Worm (Caenorhabditis elegans) whole organism, L4 larva: ENCODE data around the gene F41E6.12.

Source experiments
- R02D3.7 ChIP-seq: fragments of 150-350 bp; sonication (generic microtip); optimal IDR thresholded peaks from 3 replicates; lab custom pipeline; 2014; ENCODE audit warnings: missing biosample characterization, missing genetic modification characterization
- ama-1 ChIP-seq: fragments of 150-350 bp; optimal IDR thresholded peaks from 2 replicates; lab custom pipeline; 2014; ENCODE audit warnings: inconsistent platforms, mixed read lengths
- dpl-1 ChIP-seq: fragments of 150-350 bp; optimal IDR thresholded peaks from 2 replicates; lab custom pipeline; 2014; ENCODE audit warnings: missing biosample characterization, missing genetic modification reagents, missing genetic modification characterization
- lin-1 ChIP-seq: fragments of 200-800 bp; sonication (Bioruptor generic); IDR thresholded peaks from 2 replicates; pipeline ENCODE4 v1.3.6; 2022; ENCODE audit warnings: missing genetic modification reagents, missing genetic modification characterization, missing compliant biosample characterization
- nhr-28 ChIP-seq: fragments of 150-350 bp; optimal IDR thresholded peaks from 2 replicates; lab custom pipeline; 2014; ENCODE audit warnings: missing biosample characterization, missing genetic modification characterization
- nhr-77 ChIP-seq: fragments of 150-350 bp; optimal IDR thresholded peaks from 2 replicates; lab custom pipeline; 2014; ENCODE audit warnings: missing biosample characterization, missing genetic modification characterization
- pha-4 ChIP-seq, 2 experiments: fragments of 150-350 bp in 1 of 2; fragments of 200-800 bp in 1 of 2; sonication (Bioruptor generic) in 1 of 2; IDR thresholded peaks in 1 of 2; optimal IDR thresholded peaks in 1 of 2; 2 replicates each; pipeline versions ENCODE4 v1.3.6 to Lab custom; 2014 to 2022; ENCODE audit warnings: missing genetic modification characterization in 2 of 2, missing genetic modification reagents in 2 of 2, missing biosample characterization in 1 of 2, missing compliant biosample characterization in 1 of 2
- sdz-12 ChIP-seq: fragments of 200-800 bp; sonication (Bioruptor generic); optimal IDR thresholded peaks from 2 replicates; lab custom pipeline; 2018; ENCODE audit warnings: mild to moderate bottlenecking, missing genetic modification characterization, missing compliant biosample characterization
- snpc-4 ChIP-seq: fragments of 150-350 bp; optimal IDR thresholded peaks from 2 replicates; lab custom pipeline; 2014; ENCODE audit warnings: missing biosample characterization, missing genetic modification characterization
- tag-97 ChIP-seq: fragments of 200-800 bp; sonication (Bioruptor generic); IDR thresholded peaks from 2 replicates; pipeline ENCODE4 v1.3.6; 2022; ENCODE audit warnings: missing genetic modification characterization, missing compliant biosample characterization
- unc-62 ChIP-seq, 3 experiments: fragments of 150-350 bp in 1 of 3; sonication (generic microtip); optimal IDR thresholded peaks in 2 of 3; peaks in 1 of 3; 1 replicate in 1 of 3; 2 replicates in 2 of 3; lab custom pipeline; 2014 to 2017; ENCODE audit warnings: missing biosample characterization in 3 of 3, missing genetic modification characterization in 3 of 3, missing genetic modification reagents in 3 of 3, missing genotype in 1 of 3
- zip-2 ChIP-seq: fragments of 150-350 bp; optimal IDR thresholded peaks from 2 replicates; lab custom pipeline; 2014; ENCODE audit warnings: missing biosample characterization, missing genetic modification characterization

- TF ChIP-seq ama-1 (lab: Kevin White, UChicago) (no peak), tag-97 (GFP tag; lab: Robert Waterston, UW) (no peak), R02D3.7 (tag; lab: Kevin White, UChicago) (no peak), zip-2 (tag; lab: Kevin White, UChicago) (no peak), nhr-28 (tag; lab: Kevin White, UChicago) (no peak), nhr-77 (tag; lab: Kevin White, UChicago) (no peak), pha-4 (GFP tag; IDR thresholded peaks at IDR 0.05; lab: Robert Waterston, UW) (no peak), pha-4 (tag; optimal IDR thresholded peaks at IDR 0.05; lab: Kevin White, UChicago) (no peak), lin-1 (no peak), unc-62 (GFP tag; optimal IDR thresholded peaks at IDR 0.05 in 1 of 2; lab: Kevin White, UChicago) (peak in 1 of 2 experiments; percentile 70), unc-62 (tag; optimal IDR thresholded peaks at IDR 0.05; lab: Kevin White, UChicago) (no peak), snpc-4 (tag; lab: Kevin White, UChicago) (no peak), sdz-12 (GFP tag; lab: Kevin White, UChicago) (no peak), dpl-1 (no peak)
Measured at ce11 chrV:8662056-8663006, 33.4 kb upstream of the F41E6.12 start.
